Worm (Caenorhabditis elegans) whole organism, L1 larva: ENCODE data around the gene F21A3.2.

Source experiments
- ama-1 ChIP-seq: fragments of 150-350 bp; optimal IDR thresholded peaks from 2 replicates; lab custom pipeline; 2014
- efl-1 ChIP-seq, 4 experiments: fragments of 150-350 bp; optimal IDR thresholded peaks in 3 of 4; peaks in 1 of 4; 1 replicate in 1 of 4; 2 replicates in 3 of 4; lab custom pipeline; 2014; ENCODE audit warnings: missing biosample characterization in 2 of 4, missing genetic modification characterization in 2 of 4, missing genetic modification reagents in 2 of 4
- egl-27 ChIP-seq, 2 experiments: fragments of 150-350 bp in 1 of 2; sonication (generic microtip); optimal IDR thresholded peaks; 3 replicates each; lab custom pipeline; 2017 to 2018; ENCODE audit warnings: missing biosample characterization in 2 of 2, missing genetic modification characterization in 2 of 2, missing genetic modification reagents in 2 of 2
- isw-1 ChIP-seq: fragments of 200-800 bp; sonication (Bioruptor generic); IDR thresholded peaks from 2 replicates; pipeline ENCODE4 v1.3.6; 2022; ENCODE audit warnings: missing genetic modification characterization, missing compliant biosample characterization
- lin-15B ChIP-seq: fragments of 150-350 bp; sonication (generic microtip); optimal IDR thresholded peaks from 3 replicates; lab custom pipeline; 2014; ENCODE audit warnings: missing biosample characterization, missing genetic modification characterization
- lin-35 ChIP-seq, 2 experiments: fragments of 150-350 bp; optimal IDR thresholded peaks; 2 replicates each; lab custom pipeline; 2014; ENCODE audit warnings: missing biosample characterization in 2 of 2, missing genetic modification characterization in 2 of 2, missing genetic modification reagents in 2 of 2
- mdl-1 ChIP-seq, 2 experiments: fragments of 150-350 bp; optimal IDR thresholded peaks; 2 replicates each; lab custom pipeline; 2014 to 2017; ENCODE audit warnings: missing biosample characterization in 2 of 2, missing genetic modification characterization in 2 of 2, inconsistent platforms in 1 of 2
- mep-1 ChIP-seq: fragments of 150-350 bp; optimal IDR thresholded peaks from 2 replicates; lab custom pipeline; 2014; ENCODE audit warnings: missing biosample characterization, missing genetic modification characterization
- nhr-84 ChIP-seq: sonication (generic microtip); optimal IDR thresholded peaks from 2 replicates; lab custom pipeline; 2017; ENCODE audit warnings: missing biosample characterization, missing genetic modification characterization
- nhr-85 ChIP-seq: sonication (generic microtip); peaks from one replicate; lab custom pipeline; 2016; ENCODE audit warnings: missing genetic modification characterization, inconsistent platforms, missing compliant biosample characterization
- rnt-1 ChIP-seq: sonication (generic microtip); optimal IDR thresholded peaks from 2 replicates; lab custom pipeline; 2016; ENCODE audit warnings: mild to moderate bottlenecking, missing genetic modification characterization, moderate library complexity, missing compliant biosample characterization
- snpc-4 ChIP-seq: fragments of 150-350 bp; optimal IDR thresholded peaks from 2 replicates; lab custom pipeline; 2014; ENCODE audit warnings: missing biosample characterization, missing genetic modification characterization
- sox-4 ChIP-seq: sonication (generic microtip); optimal IDR thresholded peaks from 2 replicates; lab custom pipeline; 2016; ENCODE audit warnings: missing genetic modification characterization, missing compliant biosample characterization
- tbx-2 ChIP-seq: sonication (generic microtip); optimal IDR thresholded peaks from 2 replicates; lab custom pipeline; 2016; ENCODE audit warnings: missing genetic modification characterization, missing compliant biosample characterization
- unc-30 ChIP-seq: sonication (generic microtip); optimal IDR thresholded peaks from 2 replicates; lab custom pipeline; 2017; ENCODE audit warnings: missing biosample characterization, missing genetic modification characterization
- vab-15 ChIP-seq: sonication (generic microtip); optimal IDR thresholded peaks from 2 replicates; lab custom pipeline; 2017; ENCODE audit warnings: missing genotype, mild to moderate bottlenecking, missing genetic modification characterization, missing compliant biosample characterization
- ztf-11 ChIP-seq, 2 experiments: sonication (generic microtip); optimal IDR thresholded peaks; 2 replicates each; lab custom pipeline; 2016 to 2017; ENCODE audit warnings: missing genetic modification characterization in 2 of 2, missing biosample characterization in 1 of 2, missing compliant biosample characterization in 1 of 2

F21A3.2 gene

ce11 chrV:15484537-15484936 is 49.2 kb downstream of the F21A3.2 start, which contains the start of gene C06B8.3:
Gene C06B8.3 (minus strand): TSS chrV:15484637.
- no peak for TF ChIP-seq egl-27 (tag; optimal IDR thresholded peaks at IDR 0.05; lab: Kevin White, UChicago)
- TF ChIP-seq snpc-4 (tag; lab: Kevin White, UChicago): no peak
- no peak for TF ChIP-seq tbx-2
- no peak for TF ChIP-seq vab-15
- TF ChIP-seq rnt-1 (tag; lab: Kevin White, UChicago): no peak
- TF ChIP-seq nhr-84 (tag; lab: Kevin White, UChicago): no peak
- no peak for TF ChIP-seq ztf-11 (tag; optimal IDR thresholded peaks at IDR 0.05; lab: Kevin White, UChicago)
- TF ChIP-seq lin-15B: no peak
- no peak for TF ChIP-seq sox-4 (tag; lab: Kevin White, UChicago)
- TF ChIP-seq mdl-1 (tag; optimal IDR thresholded peaks at IDR 0.05; lab: Kevin White, UChicago): no peak
- TF ChIP-seq nhr-85: no peak
- TF ChIP-seq mep-1 (tag; lab: Kevin White, UChicago): no peak
- no peak for TF ChIP-seq lin-35 (GFP tag; optimal IDR thresholded peaks at IDR 0.05; lab: Kevin White, UChicago)
- no peak for TF ChIP-seq isw-1 (GFP tag; lab: Robert Waterston, UW)
- no peak for TF ChIP-seq unc-30 (tag; lab: Kevin White, UChicago)
- no peak for TF ChIP-seq efl-1 (optimal IDR thresholded peaks at IDR 0.05; lab: Kevin White, UChicago)
- no peak for TF ChIP-seq efl-1 (GFP tag; optimal IDR thresholded peaks at IDR 0.05 in 1 of 2; lab: Kevin White, UChicago)
- no peak for TF ChIP-seq ama-1 (lab: Kevin White, UChicago)
